Fruit fly (Drosophila melanogaster) whole organism, embryonic: Measurements from ENCODE around the gene PolG2.

ENCODE experiments used
- Antp ChIP-seq: fragments of 200-800 bp; sonication (Bioruptor generic); optimal IDR thresholded peaks from 3 replicates; lab custom pipeline; 2016; ENCODE audit warnings: missing biosample characterization, missing genetic modification characterization
- Atf3 ChIP-seq: fragments of 200-800 bp; sonication (Bioruptor generic); optimal IDR thresholded peaks from 3 replicates; lab custom pipeline; 2016; ENCODE audit warnings: missing biosample characterization, missing genetic modification characterization
- BEAF-32 ChIP-seq: fragments of 200-800 bp; sonication (Bioruptor generic); optimal IDR thresholded peaks from 3 replicates; lab custom pipeline; 2017; ENCODE audit warnings: missing biosample characterization, missing genetic modification characterization, mild to moderate bottlenecking, moderate library complexity, missing genetic modification reagents
- Bgb ChIP-seq: fragments of 200-800 bp; sonication (Bioruptor generic); IDR thresholded peaks from 2 replicates; pipeline ENCODE4 v1.3.6; 2022; ENCODE audit warnings: missing biosample characterization, missing genetic modification characterization; ENCODE audit not compliant: partially characterized antibody
- CG1024 ChIP-seq: fragments of 200-800 bp; sonication (Bioruptor generic); IDR thresholded peaks from 2 replicates; pipeline ENCODE4 v1.3.6; 2022; ENCODE audit warnings: missing biosample characterization, missing genetic modification characterization
- CG10959 ChIP-seq: fragments of 200-800 bp; sonication (Bioruptor generic); IDR thresholded peaks from 2 replicates; pipeline ENCODE4 v1.3.6; 2022; ENCODE audit warnings: missing biosample characterization, missing genetic modification characterization
- CG11247 ChIP-seq: fragments of 200-800 bp; sonication (Bioruptor generic); IDR thresholded peaks from 2 replicates; pipeline ENCODE4 v1.3.6; 2022; ENCODE audit warnings: missing biosample characterization, missing genetic modification characterization
- CG13775 ChIP-seq: fragments of 200-800 bp; sonication (Bioruptor generic); optimal IDR thresholded peaks from 3 replicates; lab custom pipeline; 2017; ENCODE audit warnings: missing biosample characterization, mild to moderate bottlenecking, missing genetic modification characterization
- CG14014 ChIP-seq: fragments of 200-800 bp; sonication (Bioruptor generic); IDR thresholded peaks from 2 replicates; pipeline ENCODE4 v1.3.6; 2022; ENCODE audit warnings: missing biosample characterization, missing genetic modification characterization
- CG16813 ChIP-seq: fragments of 200-800 bp; sonication (Bioruptor generic); IDR thresholded peaks from 3 replicates; pipeline ENCODE4 v1.3.6; 2022; ENCODE audit warnings: missing biosample characterization, missing genetic modification characterization; ENCODE audit not compliant: partially characterized antibody
- CG18599 ChIP-seq: fragments of 200-800 bp; sonication (Bioruptor generic); optimal IDR thresholded peaks from 3 replicates; lab custom pipeline; 2017; ENCODE audit warnings: missing biosample characterization, missing genetic modification characterization, mild to moderate bottlenecking, moderate library complexity, missing genetic modification reagents
- CG18764 ChIP-seq: fragments of 200-800 bp; sonication (Bioruptor generic); optimal IDR thresholded peaks from 3 replicates; lab custom pipeline; 2016; ENCODE audit warnings: missing biosample characterization, missing genetic modification characterization
- CG30403 ChIP-seq: fragments of 200-800 bp; sonication (Bioruptor generic); optimal IDR thresholded peaks from 3 replicates; lab custom pipeline; 2016; ENCODE audit warnings: missing biosample characterization, missing genetic modification characterization
- CG3163 ChIP-seq: fragments of 200-800 bp; sonication (Bioruptor generic); optimal IDR thresholded peaks from 3 replicates; lab custom pipeline; 2016; ENCODE audit warnings: missing biosample characterization, missing genetic modification characterization
- CG32772 ChIP-seq: fragments of 200-800 bp; sonication (Bioruptor generic); IDR thresholded peaks from 2 replicates; pipeline ENCODE4 v1.3.6; 2022; ENCODE audit warnings: missing biosample characterization, missing genetic modification characterization
- CG4404 ChIP-seq: fragments of 200-800 bp; sonication (Bioruptor generic); IDR thresholded peaks from 2 replicates; pipeline ENCODE4 v1.3.6; 2022; ENCODE audit warnings: missing biosample characterization, missing genetic modification characterization
- CG4730 ChIP-seq: fragments of 200-800 bp; sonication (Bioruptor generic); IDR thresholded peaks from 2 replicates; pipeline ENCODE4 v1.3.6; 2022; ENCODE audit warnings: missing biosample characterization, missing genetic modification characterization
- CG4820 ChIP-seq: fragments of 200-800 bp; sonication (Bioruptor generic); optimal IDR thresholded peaks from 3 replicates; lab custom pipeline; 2016; ENCODE audit warnings: missing biosample characterization, missing genetic modification characterization
- CG6254 ChIP-seq: fragments of 200-800 bp; sonication (Bioruptor generic); optimal IDR thresholded peaks from 3 replicates; lab custom pipeline; 2017; ENCODE audit warnings: mild to moderate bottlenecking, missing biosample characterization, missing genetic modification reagents, missing genetic modification characterization
- CG6689 ChIP-seq: fragments of 200-800 bp; sonication (Bioruptor generic); IDR thresholded peaks from 2 replicates; pipeline ENCODE4 v1.3.6; 2022; ENCODE audit warnings: missing biosample characterization, missing genetic modification characterization
- CG8359 ChIP-seq: fragments of 200-800 bp; sonication (Bioruptor generic); optimal IDR thresholded peaks from 2 replicates; lab custom pipeline; 2017; ENCODE audit warnings: missing biosample characterization, mild to moderate bottlenecking, missing genetic modification characterization, borderline replicate concordance
- D19A ChIP-seq: fragments of 200-800 bp; optimal IDR thresholded peaks from 3 replicates; lab custom pipeline; 2019; ENCODE audit warnings: missing biosample characterization, mild to moderate bottlenecking, missing genetic modification characterization, moderate library complexity
- Doc3 ChIP-seq: fragments of 200-800 bp; sonication (Bioruptor generic); IDR thresholded peaks from 3 replicates; pipeline ENCODE4 v1.3.6; 2022; ENCODE audit warnings: missing biosample characterization, missing genetic modification characterization; ENCODE audit not compliant: partially characterized antibody
- E2f2 ChIP-seq: fragments of 200-800 bp; sonication (Bioruptor generic); IDR thresholded peaks from 2 replicates; pipeline ENCODE4 v1.3.6; 2022; ENCODE audit warnings: missing biosample characterization, missing genetic modification characterization
- Eip74EF ChIP-seq, 2 experiments: fragments of 200-800 bp in 1 of 2; fragments of >200 bp in 1 of 2; sonication (Bioruptor generic) in 1 of 2; optimal IDR thresholded peaks; 2 replicates each; lab custom pipeline; 2017 to 2019; ENCODE audit warnings: missing biosample characterization in 2 of 2, missing genetic modification characterization in 2 of 2, mild to moderate bottlenecking in 1 of 2, moderate library complexity in 1 of 2
- HLH4C ChIP-seq: fragments of 200-800 bp; sonication (Bioruptor generic); IDR thresholded peaks from 3 replicates; pipeline ENCODE4 v1.3.6; 2022; ENCODE audit warnings: missing biosample characterization, missing genetic modification characterization; ENCODE audit not compliant: partially characterized antibody
- HmgD ChIP-seq: fragments of 200-800 bp; sonication (Bioruptor generic); optimal IDR thresholded peaks from 3 replicates; lab custom pipeline; 2016; ENCODE audit warnings: missing biosample characterization, missing genetic modification characterization
- Hr51 ChIP-seq, 2 experiments: fragments of 200-800 bp; sonication (Bioruptor generic); optimal IDR thresholded peaks; 2 replicates in 1 of 2; 3 replicates in 1 of 2; lab custom pipeline; 2016 to 2018; ENCODE audit warnings: missing biosample characterization in 2 of 2, missing genetic modification characterization in 2 of 2, mild to moderate bottlenecking in 1 of 2, moderate library complexity in 1 of 2
- Lhr ChIP-seq: fragments of 200-800 bp; sonication (Bioruptor generic); optimal IDR thresholded peaks from 3 replicates; lab custom pipeline; 2017; ENCODE audit warnings: mild to moderate bottlenecking, missing biosample characterization, missing genetic modification reagents, missing genetic modification characterization
- Scr ChIP-seq: fragments of 200-800 bp; sonication (Bioruptor generic); IDR thresholded peaks from 2 replicates; pipeline ENCODE4 v1.3.6; 2022; ENCODE audit warnings: missing biosample characterization, missing genetic modification characterization; ENCODE audit not compliant: partially characterized antibody
- Six4 ChIP-seq: fragments of 200-800 bp; sonication (Bioruptor generic); optimal IDR thresholded peaks from 2 replicates; lab custom pipeline; 2016; ENCODE audit warnings: missing biosample characterization, missing genetic modification characterization
- Trl ChIP-seq, 3 experiments: fragments of >200 bp in 2 of 3; fragments of 200-800 bp in 1 of 3; sonication (Bioruptor generic) in 1 of 3; optimal IDR thresholded peaks; 2 replicates in 1 of 3; 3 replicates in 2 of 3; lab custom pipeline; 2016 to 2017; ENCODE audit warnings: missing biosample characterization in 1 of 3, missing genetic modification characterization in 1 of 3
- Xrp1 ChIP-seq: fragments of 200-800 bp; sonication (Bioruptor generic); IDR thresholded peaks from 2 replicates; pipeline ENCODE4 v1.3.6; 2022; ENCODE audit warnings: missing biosample characterization, missing genetic modification characterization
- ato ChIP-seq: fragments of 200-800 bp; sonication (Bioruptor generic); IDR thresholded peaks from 2 replicates; pipeline ENCODE4 v1.3.6; 2022; ENCODE audit warnings: missing biosample characterization, missing genetic modification characterization; ENCODE audit not compliant: partially characterized antibody
- ems ChIP-seq: fragments of 200-800 bp; sonication (Bioruptor generic); optimal IDR thresholded peaks from 3 replicates; lab custom pipeline; 2016; ENCODE audit warnings: missing biosample characterization, missing genetic modification characterization
- gsb-n ChIP-seq: fragments of 200-800 bp; sonication (Bioruptor generic); optimal IDR thresholded peaks from 3 replicates; lab custom pipeline; 2018; ENCODE audit warnings: missing biosample characterization, mild to moderate bottlenecking, missing genetic modification characterization
- h ChIP-seq: fragments of >200 bp; optimal IDR thresholded peaks from 2 replicates; lab custom pipeline; 2017
- hbn ChIP-seq: fragments of 200-800 bp; sonication (Bioruptor generic); IDR thresholded peaks from 2 replicates; pipeline ENCODE4 v1.3.6; 2022; ENCODE audit warnings: missing biosample characterization, missing genetic modification characterization; ENCODE audit not compliant: partially characterized antibody
- inv ChIP-seq: fragments of 200-800 bp; sonication (Bioruptor generic); IDR thresholded peaks from 2 replicates; pipeline ENCODE4 v1.3.6; 2022; ENCODE audit warnings: missing biosample characterization, missing genetic modification characterization; ENCODE audit not compliant: partially characterized antibody
- jumu ChIP-seq: fragments of 200-800 bp; sonication (Bioruptor generic); optimal IDR thresholded peaks from 3 replicates; lab custom pipeline; 2016; ENCODE audit warnings: missing biosample characterization, missing genetic modification characterization
- lilli ChIP-seq: fragments of 200-800 bp; sonication (Bioruptor generic); optimal IDR thresholded peaks from 3 replicates; lab custom pipeline; 2016; ENCODE audit warnings: missing biosample characterization, missing genetic modification characterization
- lola ChIP-seq, 3 experiments: fragments of >200 bp in 2 of 3; fragments of 200-800 bp in 1 of 3; sonication (Bioruptor generic) in 1 of 3; optimal IDR thresholded peaks; 2 replicates each; lab custom pipeline; 2017 to 2019; ENCODE audit warnings: missing biosample characterization in 3 of 3, missing genetic modification characterization in 3 of 3, mild to moderate bottlenecking in 1 of 3, moderate library complexity in 1 of 3
- sim ChIP-seq: fragments of 200-800 bp; sonication (Bioruptor generic); IDR thresholded peaks from 2 replicates; pipeline ENCODE4 v1.3.6; 2022; ENCODE audit warnings: missing biosample characterization, missing genetic modification characterization
- sug ChIP-seq: fragments of 200-800 bp; optimal IDR thresholded peaks from 2 replicates; lab custom pipeline; 2019; ENCODE audit warnings: missing biosample characterization, mild to moderate bottlenecking, missing genetic modification characterization, moderate library complexity
- ttk ChIP-seq: fragments of 200-800 bp; sonication (Bioruptor generic); IDR thresholded peaks from 2 replicates; pipeline ENCODE4 v2.1.2; 2022; ENCODE audit warnings: missing biosample characterization, missing genetic modification characterization
- tx ChIP-seq: fragments of 200-800 bp; sonication (Bioruptor generic); optimal IDR thresholded peaks from 2 replicates; lab custom pipeline; 2016; ENCODE audit warnings: missing biosample characterization, missing genetic modification characterization

The PolG2 gene

dm6 chr2L:13835002-13835910 lies 2.4 kb upstream of the PolG2 start, which contains the start of the genes mRpS23 and CenG1A (continued):
- TF ChIP-seq BEAF-32 (peak; percentile 92), tx (GFP tag; lab: Kevin White, UChicago) (peak; percentile 99), CG4730 (GFP tag; lab: Robert Waterston, UW) (peak; percentile 100), CG32772 (GFP tag; lab: Robert Waterston, UW) (peak; percentile 100), Atf3 (GFP tag; lab: Kevin White, UChicago) (peak; percentile 100), jumu (GFP tag; lab: Kevin White, UChicago) (peak; percentile 100), CG6254 (peak; percentile 98), CG18764 (GFP tag; lab: Kevin White, UChicago) (peak; percentile 99), Hr51 (GFP tag; optimal IDR thresholded peaks at IDR 0.05; lab: Kevin White, UChicago) (peak; percentile 100), inv (GFP tag; lab: Robert Waterston, UW) (peak; percentile 77), lola (GFP tag; optimal IDR thresholded peaks at IDR 0.05; lab: Kevin White, UChicago) (peak in 1 of 3 experiments; percentile 99), ttk (GFP tag; lab: Robert Waterston, UW) (peak; percentile 100), Six4 (GFP tag; lab: Kevin White, UChicago) (peak; percentile 100)

dm6 chr2L:13829540-13829939 lies 3.4 kb downstream of the PolG2 start, which contains the start of the genes Arpc1 and Orc5:
Arpc1 (minus strand) TSS chr2L:13829741.
Orc5 (plus strand) TSS chr2L:13829837.
- TF ChIP-seq Doc3 (GFP tag; lab: Robert Waterston, UW): peak; percentile 77
- TF ChIP-seq CG4820 (GFP tag; lab: Kevin White, UChicago): no peak
- no peak for TF ChIP-seq ttk (GFP tag; lab: Robert Waterston, UW)
- TF ChIP-seq CG6689: no peak
- TF ChIP-seq CG18599 (GFP tag; lab: Kevin White, UChicago): no peak
- no peak for TF ChIP-seq CG10959 (GFP tag; lab: Robert Waterston, UW)
- no peak for TF ChIP-seq CG11247 (GFP tag; lab: Robert Waterston, UW)
- TF ChIP-seq HLH4C: peak; percentile 77
- TF ChIP-seq hbn (GFP tag; lab: Robert Waterston, UW): peak; percentile 92
- peak; percentile 46 for TF ChIP-seq HmgD (GFP tag; lab: Kevin White, UChicago)
- no peak for TF ChIP-seq Trl (optimal IDR thresholded peaks at IDR 0.05; lab: Kevin White, UChicago)
- TF ChIP-seq Trl (GFP tag; optimal IDR thresholded peaks at IDR 0.05; lab: Kevin White, UChicago): no peak
- TF ChIP-seq CG4404 (GFP tag; lab: Robert Waterston, UW): no peak
- TF ChIP-seq CG30403 (GFP tag; lab: Kevin White, UChicago): no peak
- peak; percentile 81 for TF ChIP-seq ato (GFP tag; lab: Robert Waterston, UW)
- no peak for TF ChIP-seq CG3163 (GFP tag; lab: Kevin White, UChicago)
- TF ChIP-seq Scr (GFP tag; lab: Robert Waterston, UW): peak; percentile 86
- no peak for TF ChIP-seq Antp (GFP tag; lab: Kevin White, UChicago)
- no peak for TF ChIP-seq ems (GFP tag; lab: Kevin White, UChicago)
- TF ChIP-seq E2f2 (GFP tag; lab: Robert Waterston, UW): peak; percentile 90
- no peak for TF ChIP-seq CG14014
- no peak for TF ChIP-seq CG13775
- no peak for TF ChIP-seq lilli (GFP tag; lab: Kevin White, UChicago)
- TF ChIP-seq sim (GFP tag; lab: Robert Waterston, UW): no peak
- no peak for TF ChIP-seq CG8359 (GFP tag; lab: Kevin White, UChicago)
- no peak for TF ChIP-seq D19A (tag; lab: Kevin White, UChicago)
- peak; percentile 88 for TF ChIP-seq CG16813 (GFP tag; lab: Robert Waterston, UW)
- TF ChIP-seq Xrp1: no peak
- no peak for TF ChIP-seq Eip74EF (GFP tag; optimal IDR thresholded peaks at IDR 0.05; lab: Kevin White, UChicago)
- TF ChIP-seq sug: no peak
- no peak for TF ChIP-seq h (lab: Kevin White, UChicago)
- TF ChIP-seq CG1024 (GFP tag; lab: Robert Waterston, UW): no peak
- TF ChIP-seq gsb-n (tag; lab: Kevin White, UChicago): no peak
- peak; percentile 87 for TF ChIP-seq Bgb (GFP tag; lab: Robert Waterston, UW)
- peak; percentile 69 for TF ChIP-seq Lhr (GFP tag; lab: Kevin White, UChicago)
